Fruit fly (Drosophila melanogaster) whole organism, adult: Measurements from ENCODE around the gene wry.

ENCODE experiments used
- CG14711 ChIP-seq: fragments of 200-800 bp; sonication (Bioruptor generic); optimal IDR thresholded peaks from 2 replicates; lab custom pipeline; 2018; ENCODE audit warnings: missing biosample characterization, mild to moderate bottlenecking, missing genetic modification characterization, moderate library complexity
- cic ChIP-seq: fragments of 200-800 bp; sonication (Bioruptor generic); optimal IDR thresholded peaks from 2 replicates; lab custom pipeline; 2017; ENCODE audit warnings: missing biosample characterization, mild to moderate bottlenecking, missing genetic modification characterization, moderate library complexity
- cnc ChIP-seq, 2 experiments: fragments of >200 bp; optimal IDR thresholded peaks; 2 replicates each; lab custom pipeline; 2017
- tj ChIP-seq: fragments of 200-800 bp; sonication (Bioruptor generic); optimal IDR thresholded peaks from 3 replicates; lab custom pipeline; 2017; ENCODE audit warnings: missing biosample characterization, mild to moderate bottlenecking, missing genetic modification characterization, moderate library complexity

DNA sequence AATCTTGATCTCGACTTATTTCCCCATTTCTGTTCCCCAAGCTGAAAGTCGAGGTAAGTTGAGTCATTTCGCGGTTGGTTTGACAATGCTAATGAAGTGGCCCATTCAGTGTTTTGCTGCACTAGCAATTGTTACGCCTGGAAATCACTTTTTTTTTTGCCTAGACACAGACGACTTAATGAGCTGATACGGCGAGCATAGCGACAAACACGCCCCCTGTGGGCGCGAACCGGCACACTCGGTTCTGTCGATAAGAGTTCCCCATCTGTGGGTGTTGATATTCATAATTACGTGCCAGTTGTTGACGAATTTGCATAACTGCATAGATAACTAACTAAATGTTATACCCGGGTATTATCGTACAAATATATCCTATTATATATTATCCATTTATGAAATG lies 65.9 kb downstream of the wry start:
- TF ChIP-seq CG14711 (tag; lab: Kevin White, UChicago) (no peak), cnc (optimal IDR thresholded peaks at IDR 0.05; lab: Kevin White, UChicago) (no peak), tj (peak; percentile 2), cic (GFP tag; lab: Kevin White, UChicago) (no peak)
